Comparison of ENCODE assay signal across 2 worm cellular contexts in the genomic region with DNA sequence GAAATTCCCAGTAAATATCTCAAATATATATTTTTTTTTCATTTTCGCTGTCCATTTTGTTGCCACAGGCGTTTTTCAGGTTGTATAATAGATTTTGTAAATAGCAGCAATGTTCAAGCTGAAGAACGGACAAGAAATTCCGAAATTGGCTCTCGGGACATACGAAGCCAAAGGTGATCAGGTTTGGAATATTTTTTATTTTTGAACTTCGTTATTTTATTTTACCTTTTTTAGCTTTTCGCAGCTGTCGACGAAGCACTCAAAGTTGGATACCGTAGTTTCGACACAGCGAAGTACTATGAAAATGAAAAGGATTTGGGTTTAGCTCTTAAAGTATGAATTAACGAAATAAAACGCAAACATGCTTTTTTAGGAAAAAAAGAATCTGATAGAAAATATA.
TF ChIP-seq lines count a peak whose summit lies in the region.

A gene (plus strand): TSS at position 80 of the 400 bp plus-strand sequence.

TF ChIP-seq in whole organism, L4 larva, 104 proteins besides CTCF, POLR2A, EP300 and RAD21:
- TF ChIP-seq set-16 (GFP tag; IDR thresholded peaks at IDR 0.05; lab: Robert Waterston, UW) (no peak), nhr-102 (tag; optimal IDR thresholded peaks at IDR 0.05; lab: Kevin White, UChicago) (no peak), snpc-1.2 (GFP tag; IDR thresholded peaks at IDR 0.05; lab: Robert Waterston, UW) (0 out of 2 replicates have a peak, but pooled peaks have one; percentile 32), aha-1 (tag; lab: Kevin White, UChicago) (peak; percentile 59), mes-2 (tag; optimal IDR thresholded peaks at IDR 0.05; lab: Kevin White, UChicago; ENCODE audit: poor library complexity, severe bottlenecking) (peak; percentile 15), nhr-25 (tag; optimal IDR thresholded peaks at IDR 0.05; lab: Kevin White, UChicago; ENCODE audit: borderline replicate concordance, insufficient read depth) (no peak), egl-27 (tag; optimal IDR thresholded peaks at IDR 0.05; lab: Kevin White, UChicago) (no peak)

TF ChIP-seq in whole organism, young adult, 124 proteins besides CTCF, POLR2A, EP300 and RAD21:
- peak; percentile 7 for TF ChIP-seq atf-7 (tag; optimal IDR thresholded peaks at IDR 0.05; lab: Kevin White, UChicago)
- peak; percentile 34 for TF ChIP-seq ceh-79 (tag; optimal IDR thresholded peaks at IDR 0.05; lab: Kevin White, UChicago)
- TF ChIP-seq ztf-25 (GFP tag; IDR thresholded peaks at IDR 0.05; lab: Robert Waterston, UW): no peak
- TF ChIP-seq xnd-1 (tag; optimal IDR thresholded peaks at IDR 0.05; lab: Kevin White, UChicago): no peak
- TF ChIP-seq rec-8 (tag; optimal IDR thresholded peaks at IDR 0.05; lab: Kevin White, UChicago): no peak
- 0 out of 2 replicates have a peak, but pooled peaks have one; percentile 8 for TF ChIP-seq Y95B8A.8 (GFP tag; IDR thresholded peaks at IDR 0.05; lab: Robert Waterston, UW)
- no peak for TF ChIP-seq akir-1 (GFP tag; optimal IDR thresholded peaks at IDR 0.05; lab: Kevin White, UChicago)
- TF ChIP-seq lsy-27 (tag; optimal IDR thresholded peaks at IDR 0.05; lab: Kevin White, UChicago; ENCODE audit: borderline replicate concordance, insufficient read depth): no peak
- TF ChIP-seq let-526 (GFP tag; IDR thresholded peaks at IDR 0.05; lab: Robert Waterston, UW): no peak
- TF ChIP-seq nfyb-1 (GFP tag; IDR thresholded peaks at IDR 0.05; lab: Robert Waterston, UW): peak; percentile 50; the same call in 1 of the 2 replicates
- TF ChIP-seq C06A6.2 (GFP tag; conservative IDR thresholded peaks at IDR 0.05; lab: Robert Waterston, UW): no peak
- TF ChIP-seq ceh-91 (GFP tag; IDR thresholded peaks at IDR 0.05; lab: Robert Waterston, UW): no peak
- TF ChIP-seq madf-8 (GFP tag; conservative IDR thresholded peaks at IDR 0.05; lab: Robert Waterston, UW): no peak
- no peak for TF ChIP-seq hrde-1 (tag; optimal IDR thresholded peaks at IDR 0.05; lab: Kevin White, UChicago; ENCODE audit: borderline replicate concordance)
- TF ChIP-seq dox-1 (GFP tag; IDR thresholded peaks at IDR 0.05; lab: Robert Waterston, UW): no peak
- no peak for TF ChIP-seq K12H6.12 (tag; optimal IDR thresholded peaks at IDR 0.05; lab: Kevin White, UChicago)
- TF ChIP-seq cebp-1 (GFP tag; IDR thresholded peaks at IDR 0.05; lab: Robert Waterston, UW): no peak
- peak; percentile 36 for TF ChIP-seq cebp-1 (tag; optimal IDR thresholded peaks at IDR 0.05; lab: Kevin White, UChicago)
- TF ChIP-seq zim-3 (tag; optimal IDR thresholded peaks at IDR 0.05; lab: Kevin White, UChicago): no peak
- TF ChIP-seq lin-40 (tag; optimal IDR thresholded peaks at IDR 0.05; lab: Kevin White, UChicago): no peak
- TF ChIP-seq repo-1 (tag; optimal IDR thresholded peaks at IDR 0.05; lab: Kevin White, UChicago): peak; percentile 10
- TF ChIP-seq lin-26 (GFP tag; IDR thresholded peaks at IDR 0.05; lab: Robert Waterston, UW): no peak
- TF ChIP-seq rcor-1 (GFP tag; IDR thresholded peaks at IDR 0.05; lab: Robert Waterston, UW): no peak
- 0 out of 2 replicates have a peak, but pooled peaks have one; percentile 36 for TF ChIP-seq Y56A3A.18 (GFP tag; IDR thresholded peaks at IDR 0.05; lab: Robert Waterston, UW)
- no peak for TF ChIP-seq snpc-4 (GFP tag; optimal IDR thresholded peaks at IDR 0.05; lab: Kevin White, UChicago)
- peak in 1 of 4 experiments; percentile 62 for TF ChIP-seq snpc-4 (tag; optimal IDR thresholded peaks at IDR 0.05; lab: Kevin White, UChicago)
- TF ChIP-seq C17E4.6 (GFP tag; IDR thresholded peaks at IDR 0.05; lab: Robert Waterston, UW): no peak
- TF ChIP-seq bed-1 (GFP tag; IDR thresholded peaks at IDR 0.05; lab: Robert Waterston, UW): no peak
- no peak for TF ChIP-seq F37B4.10 (GFP tag; IDR thresholded peaks at IDR 0.05; lab: Robert Waterston, UW)
- no peak for TF ChIP-seq tlf-1 (GFP tag; optimal IDR thresholded peaks at IDR 0.05; lab: Kevin White, UChicago)
- no peak for TF ChIP-seq let-607 (tag; optimal IDR thresholded peaks at IDR 0.05; lab: Kevin White, UChicago)
- no peak for TF ChIP-seq aptf-3 (GFP tag; IDR thresholded peaks at IDR 0.05; lab: Robert Waterston, UW)
- no peak for TF ChIP-seq pha-4 (tag; optimal IDR thresholded peaks at IDR 0.05; lab: Kevin White, UChicago)
- TF ChIP-seq nhr-90 (tag; optimal IDR thresholded peaks at IDR 0.05; lab: Kevin White, UChicago): no peak
- no peak for TF ChIP-seq gei-17 (GFP tag; optimal IDR thresholded peaks at IDR 0.05; lab: Kevin White, UChicago)
- no peak for TF ChIP-seq dpff-1 (tag; optimal IDR thresholded peaks at IDR 0.05; lab: Kevin White, UChicago)
- no peak for TF ChIP-seq nhr-179 (tag; optimal IDR thresholded peaks at IDR 0.05; lab: Kevin White, UChicago)
